Fruit fly (Drosophila melanogaster): ENCODE measurements around the gene Vha26.
A peak's percentile ranks its signal among the peaks of the same experiment; 100 is the strongest.

The Vha26 gene

dm6 chr3R:5570635-5571436 is 20.7 kb upstream of the Vha26 start, which contains the start of gene CRMP (continued):
- TF ChIP-seq ara (GFP tag; IDR thresholded peaks at IDR 0.05), result no peak
- no peak for TF ChIP-seq Bgb (GFP tag; IDR thresholded peaks at IDR 0.05; ENCODE audit: partially characterized antibody)
- no peak for TF ChIP-seq crc (GFP tag; optimal IDR thresholded peaks at IDR 0.05)
- no peak for TF ChIP-seq danr (GFP tag; IDR thresholded peaks at IDR 0.05)
- peak; percentile 92 for TF ChIP-seq grn (GFP tag; optimal IDR thresholded peaks at IDR 0.05)
- TF ChIP-seq gsb-n (tag; optimal IDR thresholded peaks at IDR 0.05), result no peak
- peak; percentile 44 for TF ChIP-seq cg (GFP tag; optimal IDR thresholded peaks at IDR 0.05)
- TF ChIP-seq CG17612 (GFP tag; IDR thresholded peaks at IDR 0.05), result no peak
- TF ChIP-seq repo (GFP tag; optimal IDR thresholded peaks at IDR 0.05), result no peak
- TF ChIP-seq D (optimal IDR thresholded peaks at IDR 0.05), result no peak
- no peak for TF ChIP-seq D (GFP tag; optimal IDR thresholded peaks at IDR 0.05)
- TF ChIP-seq slp2 (GFP tag; optimal IDR thresholded peaks at IDR 0.05), result no peak
- TF ChIP-seq CG1602 (GFP tag; optimal IDR thresholded peaks at IDR 0.05), result no peak
- TF ChIP-seq grau (tag; optimal IDR thresholded peaks at IDR 0.05), result no peak
- no peak for TF ChIP-seq Hmr (GFP tag; optimal IDR thresholded peaks at IDR 0.05)
- no peak for TF ChIP-seq Neu2 (GFP tag; optimal IDR thresholded peaks at IDR 0.05; ENCODE audit: borderline replicate concordance)
- no peak for TF ChIP-seq CG6813 (GFP tag; optimal IDR thresholded peaks at IDR 0.05)
- no peak for TF ChIP-seq oc (tag; optimal IDR thresholded peaks at IDR 0.05)
- TF ChIP-seq CG42726 (GFP tag; IDR thresholded peaks at IDR 0.05; ENCODE audit: partially characterized antibody), result no peak
- no peak for TF ChIP-seq CG4282 (GFP tag; optimal IDR thresholded peaks at IDR 0.05)
- peak; percentile 99 for TF ChIP-seq stwl (tag; optimal IDR thresholded peaks at IDR 0.05)
- no peak for TF ChIP-seq fd102C (GFP tag; optimal IDR thresholded peaks at IDR 0.05)
- no peak for TF ChIP-seq Antp (GFP tag; optimal IDR thresholded peaks at IDR 0.05)
- TF ChIP-seq az2 (GFP tag; optimal IDR thresholded peaks at IDR 0.05), result no peak
- TF ChIP-seq CG8359 (GFP tag; optimal IDR thresholded peaks at IDR 0.05; ENCODE audit: borderline replicate concordance), result no peak
- no peak for TF ChIP-seq Camta (GFP tag; optimal IDR thresholded peaks at IDR 0.05)
- no peak for TF ChIP-seq CG10267 (tag; optimal IDR thresholded peaks at IDR 0.05)
- no peak for TF ChIP-seq Eip74EF (GFP tag; optimal IDR thresholded peaks at IDR 0.05)
- TF ChIP-seq ken (GFP tag; IDR thresholded peaks at IDR 0.05), result no peak
- TF ChIP-seq pros (GFP tag; optimal IDR thresholded peaks at IDR 0.05), result no peak
- TF ChIP-seq CG17802 (tag; optimal IDR thresholded peaks at IDR 0.05), result no peak
- peak; percentile 15 for TF ChIP-seq CG8924 (tag; optimal IDR thresholded peaks at IDR 0.05)
- no peak for TF ChIP-seq exex (tag; optimal IDR thresholded peaks at IDR 0.05)
- TF ChIP-seq Chrac-16 (GFP tag; optimal IDR thresholded peaks at IDR 0.05), result no peak
- no peak for TF ChIP-seq CG4820 (GFP tag; optimal IDR thresholded peaks at IDR 0.05)
- TF ChIP-seq Asciz (GFP tag; optimal IDR thresholded peaks at IDR 0.05), result peak; percentile 4
- TF ChIP-seq ftz-f1 (GFP tag; optimal IDR thresholded peaks at IDR 0.05), result no peak
- no peak for TF ChIP-seq lmd (GFP tag; IDR thresholded peaks at IDR 0.05)
- TF ChIP-seq CG10321 (GFP tag; IDR thresholded peaks at IDR 0.05), result no peak
- TF ChIP-seq CG4854 (GFP tag; optimal IDR thresholded peaks at IDR 0.05), result no peak
- no peak for TF ChIP-seq ewg (GFP tag; optimal IDR thresholded peaks at IDR 0.05)
- TF ChIP-seq row (GFP tag; IDR thresholded peaks at IDR 0.05), result no peak
- TF ChIP-seq CG8290 (GFP tag; optimal IDR thresholded peaks at IDR 0.05), result no peak
- TF ChIP-seq CG8290 (tag; optimal IDR thresholded peaks at IDR 0.05), result no peak
- TF ChIP-seq ase (GFP tag; IDR thresholded peaks at IDR 0.05), result no peak
- TF ChIP-seq CG8089 (GFP tag; optimal IDR thresholded peaks at IDR 0.05), result no peak
- no peak for TF ChIP-seq CG11093 (GFP tag; IDR thresholded peaks at IDR 0.05)
- no peak for TF ChIP-seq CG16863 (GFP tag; optimal IDR thresholded peaks at IDR 0.05)
- no peak for TF ChIP-seq usp (GFP tag; optimal IDR thresholded peaks at IDR 0.05)
- TF ChIP-seq unpg (GFP tag; optimal IDR thresholded peaks at IDR 0.05), result no peak

Data from whole organism, embryonic.